Fruit fly (Drosophila melanogaster) whole organism, prepupa: Measurements from ENCODE around the gene CG43339.

ENCODE experiments used
- Blimp-1 ChIP-seq: fragments of 200-800 bp; sonication (Bioruptor generic); optimal IDR thresholded peaks from 3 replicates; lab custom pipeline; 2017; ENCODE audit warnings: missing biosample characterization, missing genetic modification characterization, mild to moderate bottlenecking, moderate library complexity, missing genetic modification reagents
- CG11294 ChIP-seq: fragments of 200-800 bp; sonication (Bioruptor generic); IDR thresholded peaks from 2 replicates; pipeline ENCODE4 v1.3.6; 2022; ENCODE audit warnings: missing biosample characterization, missing genetic modification characterization
- CG34406 ChIP-seq: fragments of 200-800 bp; sonication (Bioruptor generic); optimal IDR thresholded peaks from 3 replicates; lab custom pipeline; 2016; ENCODE audit warnings: missing biosample characterization, missing genetic modification characterization
- CG3919 ChIP-seq: fragments of 200-800 bp; sonication (Bioruptor generic); optimal IDR thresholded peaks from 3 replicates; lab custom pipeline; 2016; ENCODE audit warnings: missing biosample characterization, missing genetic modification characterization
- CG4318 ChIP-seq: fragments of 200-800 bp; sonication (Bioruptor generic); optimal IDR thresholded peaks from 3 replicates; lab custom pipeline; 2017; ENCODE audit warnings: missing biosample characterization, mild to moderate bottlenecking, missing genetic modification characterization
- CG6163 ChIP-seq: fragments of 200-800 bp; sonication (Bioruptor generic); IDR thresholded peaks from 3 replicates; pipeline ENCODE4 v1.3.6; 2022; ENCODE audit warnings: missing biosample characterization, missing genetic modification characterization
- CG6276 ChIP-seq: fragments of 200-800 bp; sonication (Bioruptor generic); optimal IDR thresholded peaks from 2 replicates; lab custom pipeline; 2017; ENCODE audit warnings: missing biosample characterization, mild to moderate bottlenecking, missing genetic modification characterization
- CG6808 ChIP-seq: fragments of 200-800 bp; sonication (Bioruptor generic); optimal IDR thresholded peaks from 3 replicates; lab custom pipeline; 2017; ENCODE audit warnings: missing biosample characterization, missing genetic modification characterization, mild to moderate bottlenecking, moderate library complexity, missing genetic modification reagents
- CG7368 ChIP-seq: fragments of 200-800 bp; sonication (Bioruptor generic); optimal IDR thresholded peaks from 3 replicates; lab custom pipeline; 2016; ENCODE audit warnings: missing biosample characterization, missing genetic modification characterization
- CG8319 ChIP-seq: fragments of 200-800 bp; sonication (Bioruptor generic); optimal IDR thresholded peaks from 3 replicates; lab custom pipeline; 2016; ENCODE audit warnings: missing biosample characterization, missing genetic modification characterization
- CG9139 ChIP-seq: fragments of 200-800 bp; sonication (Bioruptor generic); optimal IDR thresholded peaks from 3 replicates; lab custom pipeline; 2017; ENCODE audit warnings: missing biosample characterization, mild to moderate bottlenecking, missing genetic modification characterization
- Eip78C ChIP-seq: fragments of 200-800 bp; sonication (Bioruptor generic); peaks from one replicate; lab custom pipeline; 2016; ENCODE audit warnings: missing biosample characterization, missing genetic modification characterization
- Ets96B ChIP-seq: fragments of 200-800 bp; optimal IDR thresholded peaks from 2 replicates; lab custom pipeline; 2019; ENCODE audit warnings: missing biosample characterization, mild to moderate bottlenecking, missing genetic modification characterization, moderate library complexity
- OdsH ChIP-seq: fragments of 200-800 bp; sonication (Bioruptor generic); optimal IDR thresholded peaks from 3 replicates; lab custom pipeline; 2016; ENCODE audit warnings: missing biosample characterization, missing genetic modification characterization
- Sox14 ChIP-seq: fragments of 200-800 bp; sonication (Bioruptor generic); optimal IDR thresholded peaks from 3 replicates; lab custom pipeline; 2016; ENCODE audit warnings: missing biosample characterization, missing genetic modification characterization
- Sox15 ChIP-seq: fragments of 200-800 bp; sonication (Bioruptor generic); optimal IDR thresholded peaks from 3 replicates; lab custom pipeline; 2016; ENCODE audit warnings: missing biosample characterization, missing genetic modification characterization
- dsx ChIP-seq: fragments of 200-800 bp; optimal IDR thresholded peaks from 3 replicates; lab custom pipeline; 2019; ENCODE audit warnings: missing biosample characterization, mild to moderate bottlenecking, missing genetic modification characterization, moderate library complexity; ENCODE audit not compliant: poor library complexity, severe bottlenecking
- esn ChIP-seq: fragments of 200-800 bp; sonication (Bioruptor generic); optimal IDR thresholded peaks from 2 replicates; lab custom pipeline; 2016; ENCODE audit warnings: missing biosample characterization, mild to moderate bottlenecking, missing genetic modification characterization, moderate library complexity
- fkh ChIP-seq: fragments of 200-800 bp; sonication (Bioruptor generic); optimal IDR thresholded peaks from 3 replicates; lab custom pipeline; 2017; ENCODE audit warnings: missing biosample characterization, mild to moderate bottlenecking, missing genetic modification characterization, moderate library complexity
- lz ChIP-seq: fragments of 200-800 bp; sonication (Bioruptor generic); optimal IDR thresholded peaks from 3 replicates; lab custom pipeline; 2016; ENCODE audit warnings: missing biosample characterization, missing genetic modification characterization
- pdm3 ChIP-seq: fragments of 200-800 bp; sonication (Bioruptor generic); optimal IDR thresholded peaks from 3 replicates; lab custom pipeline; 2016; ENCODE audit warnings: missing biosample characterization, missing genetic modification characterization
- salr ChIP-seq, 2 experiments: fragments of 200-800 bp; sonication (Bioruptor generic); optimal IDR thresholded peaks; 3 replicates each; lab custom pipeline; 2016 to 2018; ENCODE audit warnings: missing biosample characterization in 2 of 2, missing genetic modification characterization in 2 of 2, mild to moderate bottlenecking in 1 of 2
- svp ChIP-seq: fragments of 200-800 bp; sonication (Bioruptor generic); peaks from one replicate; lab custom pipeline; 2016; ENCODE audit warnings: missing biosample characterization, missing genetic modification characterization
- vri ChIP-seq: fragments of 200-800 bp; sonication (Bioruptor generic); optimal IDR thresholded peaks from 3 replicates; lab custom pipeline; 2016; ENCODE audit warnings: missing biosample characterization, mild to moderate bottlenecking, missing genetic modification characterization

The CG43339 gene

dm6 chr2L:18626987-18627386, 46.1 kb downstream of the CG43339 start (continued):
- peak; percentile 19 for TF ChIP-seq CG34406

- peak; percentile 87 for TF ChIP-seq fkh (GFP tag; lab: Kevin White, UChicago)
- no peak for TF ChIP-seq CG9139 (GFP tag; lab: Kevin White, UChicago)
- TF ChIP-seq CG8319, result no peak
Measured at dm6 chr2L:18625470-18625869, 47.6 kb downstream of the CG43339 start.

- TF ChIP-seq Sox15 (GFP tag; lab: Kevin White, UChicago), result no peak
- TF ChIP-seq vri (GFP tag; lab: Kevin White, UChicago), result peak; percentile 8
Measured at dm6 chr2L:18625009-18625408, 48.1 kb downstream of the CG43339 start.

- TF ChIP-seq esn (GFP tag; lab: Kevin White, UChicago) (no peak), CG6808 (GFP tag; lab: Kevin White, UChicago) (no peak), CG3919 (GFP tag; lab: Kevin White, UChicago) (no peak), lz (GFP tag; lab: Kevin White, UChicago) (no peak), OdsH (GFP tag; lab: Kevin White, UChicago) (no peak), CG11294 (GFP tag; lab: Robert Waterston, UW) (no peak), CG4318 (no peak), CG7368 (GFP tag; lab: Kevin White, UChicago) (no peak), Sox15 (GFP tag; lab: Kevin White, UChicago) (no peak), Blimp-1 (GFP tag; lab: Kevin White, UChicago) (no peak), Ets96B (tag; lab: Kevin White, UChicago) (no peak), CG34406 (no peak), CG6163 (GFP tag; lab: Robert Waterston, UW) (no peak), svp (GFP tag; lab: Kevin White, UChicago) (no peak), salr (GFP tag; optimal IDR thresholded peaks at IDR 0.05; lab: Kevin White, UChicago) (no peak), CG6276 (no peak)
Measured at dm6 chr2L:18624362-18624761, 48.7 kb downstream of the CG43339 start.

dm6 chr2L:18623435-18623834, 49.6 kb downstream of the CG43339 start:
- TF ChIP-seq Eip78C (peak; percentile 59), Ets96B (tag; lab: Kevin White, UChicago) (no peak), svp (GFP tag; lab: Kevin White, UChicago) (peak; percentile 51), dsx (no peak), salr (GFP tag; optimal IDR thresholded peaks at IDR 0.05; lab: Kevin White, UChicago) (no peak), pdm3 (no peak), CG3919 (GFP tag; lab: Kevin White, UChicago) (no peak), Sox14 (GFP tag; lab: Kevin White, UChicago) (no peak)
